2 fruit fly cellular contexts compared by ENCODE assay signal in the genomic region with DNA sequence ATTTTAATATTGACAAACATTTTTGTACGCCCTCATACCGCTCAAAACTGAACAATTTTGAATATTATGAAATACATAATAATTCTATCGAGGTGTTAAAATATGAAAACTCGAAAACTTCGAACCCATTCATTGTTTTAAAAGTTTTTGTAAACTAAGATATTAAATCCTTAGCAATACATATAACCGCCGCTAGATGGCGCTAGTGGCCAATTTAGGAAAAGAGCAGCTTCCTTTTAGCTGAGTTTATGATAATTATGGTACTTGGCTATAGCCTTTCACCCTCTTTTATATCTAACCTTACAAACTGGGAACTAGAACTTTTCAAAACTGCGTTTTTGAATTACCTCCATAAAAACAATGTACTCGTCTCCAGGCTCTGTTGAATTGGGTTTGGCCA.
TF ChIP-seq lines count a peak whose summit lies in the region.

No protein-coding gene starts in this region.

- TF ChIP-seq CTCF in S2 (optimal IDR thresholded peaks at IDR 0.05; lab: Kevin White, UChicago): peak; percentile 57 to 73
- peak; percentile 61 for TF ChIP-seq CTCF in whole organism, embryonic (GFP tag; optimal IDR thresholded peaks at IDR 0.05; lab: Kevin White, UChicago)

TF ChIP-seq in whole organism, embryonic, 481 proteins besides CTCF, POLR2A, EP300 and RAD21:
- TF ChIP-seq lab (GFP tag; optimal IDR thresholded peaks at IDR 0.05; lab: Kevin White, UChicago) (no peak), Hr78 (GFP tag; optimal IDR thresholded peaks at IDR 0.05; lab: Kevin White, UChicago) (no peak), Vsx1 (GFP tag; optimal IDR thresholded peaks at IDR 0.05; lab: Kevin White, UChicago) (no peak), gcm (GFP tag; optimal IDR thresholded peaks at IDR 0.05; lab: Kevin White, UChicago) (no peak), sens (GFP tag; lab: Kevin White, UChicago) (no peak), pros (GFP tag; optimal IDR thresholded peaks at IDR 0.05; lab: Kevin White, UChicago) (no peak), ham (GFP tag; IDR thresholded peaks at IDR 0.05; lab: Robert Waterston, UW) (no peak), CG17385 (GFP tag; optimal IDR thresholded peaks at IDR 0.05; lab: Kevin White, UChicago) (no peak), CG5245 (GFP tag; optimal IDR thresholded peaks at IDR 0.05; lab: Kevin White, UChicago) (no peak), onecut (GFP tag; IDR thresholded peaks at IDR 0.05; lab: Robert Waterston, UW) (no peak)
